Worm (Caenorhabditis elegans) whole organism, L3 larva: ENCODE measurements around the gene F54H12.7.

Experiments
- R02D3.7 ChIP-seq: fragments of 150-350 bp; optimal IDR thresholded peaks from 2 replicates; lab custom pipeline; 2014; ENCODE audit warnings: missing biosample characterization, missing genetic modification characterization
- ama-1 ChIP-seq: fragments of 150-350 bp; optimal IDR thresholded peaks from 2 replicates; lab custom pipeline; 2018
- lin-39 ChIP-seq: fragments of 150-350 bp; optimal IDR thresholded peaks from 2 replicates; lab custom pipeline; 2018; ENCODE audit warnings: missing biosample characterization, missing genetic modification reagents, missing genetic modification characterization
- unc-39 ChIP-seq: sonication (generic microtip); optimal IDR thresholded peaks from 4 replicates; lab custom pipeline; 2017; ENCODE audit warnings: missing biosample characterization, missing genetic modification characterization

DNA sequence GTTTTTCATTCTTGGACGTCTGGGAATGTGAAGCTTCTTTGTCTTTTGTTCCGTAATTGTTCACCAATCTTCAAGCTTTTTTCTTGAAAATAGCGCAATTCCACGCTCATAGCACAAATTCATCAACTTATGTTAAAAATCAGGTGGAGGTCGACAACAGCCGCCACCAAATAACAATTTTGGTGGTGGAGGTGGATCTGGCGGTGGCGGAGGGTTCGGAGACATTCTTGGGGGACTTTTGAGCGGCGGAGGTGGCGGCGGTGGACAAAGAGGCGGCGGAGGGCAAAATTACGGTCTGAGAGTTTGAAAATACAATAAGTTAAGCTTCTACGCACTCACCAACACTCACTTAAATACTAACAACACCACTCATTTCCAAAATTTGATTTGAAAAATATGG, 12.8 kb downstream of the F54H12.7 start:
- TF ChIP-seq ama-1 (lab: Kevin White, UChicago) (no peak), lin-39 (tag; lab: Kevin White, UChicago) (no peak), unc-39 (tag; lab: Kevin White, UChicago) (no peak), R02D3.7 (tag; lab: Kevin White, UChicago) (no peak)
